Worm (Caenorhabditis elegans): Measurements from ENCODE around the gene ser-6.

Gene ser-6

DNA sequence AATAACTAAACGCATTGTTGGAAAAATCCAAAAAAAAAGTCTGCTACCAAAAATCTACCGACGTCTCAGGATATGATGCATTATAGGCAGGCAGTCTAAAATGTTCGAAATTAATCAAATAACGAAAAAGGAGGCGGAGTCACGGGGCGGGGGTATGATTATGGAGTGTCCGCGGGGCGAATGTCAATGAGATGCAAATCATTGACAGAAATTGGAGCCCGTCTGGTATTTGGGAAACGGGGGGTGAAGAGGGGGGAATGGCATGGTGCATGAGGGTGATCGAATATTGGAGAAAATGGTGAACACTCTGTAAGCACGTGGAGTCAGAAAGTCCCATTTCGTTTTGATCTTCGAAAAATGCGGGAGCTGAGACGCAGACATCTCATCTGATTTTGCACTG lies 18.5 kb downstream of the ser-6 start, which contains the start of gene lad-2:
TSS of gene lad-2 (minus strand) at position 101 of the 400 bp plus-strand sequence.
- TF ChIP-seq xbp-1 (tag; optimal IDR thresholded peaks at IDR 0.05) (no peak), hlh-17 (GFP tag; optimal IDR thresholded peaks at IDR 0.05; ENCODE audit: borderline replicate concordance) (no peak), F16B12.6 (tag; optimal IDR thresholded peaks at IDR 0.05) (no peak), ama-1 (optimal IDR thresholded peaks at IDR 0.05) (no peak), mep-1 (tag; optimal IDR thresholded peaks at IDR 0.05) (no peak), hpl-2 (GFP tag; optimal IDR thresholded peaks at IDR 0.05) (no peak), alr-1 (tag; optimal IDR thresholded peaks at IDR 0.05; ENCODE audit: borderline replicate concordance) (no peak), unc-30 (tag; optimal IDR thresholded peaks at IDR 0.05) (no peak), jun-1 (tag; optimal IDR thresholded peaks at IDR 0.05) (no peak), pag-3 (tag; optimal IDR thresholded peaks at IDR 0.05; ENCODE audit: borderline replicate concordance, insufficient read depth) (no peak), unc-130 (tag; optimal IDR thresholded peaks at IDR 0.05) (no peak), ceh-90 (tag; optimal IDR thresholded peaks at IDR 0.05) (no peak), sup-37 (GFP tag; optimal IDR thresholded peaks at IDR 0.05) (no peak), lir-3 (tag; optimal IDR thresholded peaks at IDR 0.05; ENCODE audit: poor library complexity) (no peak)

DNA sequence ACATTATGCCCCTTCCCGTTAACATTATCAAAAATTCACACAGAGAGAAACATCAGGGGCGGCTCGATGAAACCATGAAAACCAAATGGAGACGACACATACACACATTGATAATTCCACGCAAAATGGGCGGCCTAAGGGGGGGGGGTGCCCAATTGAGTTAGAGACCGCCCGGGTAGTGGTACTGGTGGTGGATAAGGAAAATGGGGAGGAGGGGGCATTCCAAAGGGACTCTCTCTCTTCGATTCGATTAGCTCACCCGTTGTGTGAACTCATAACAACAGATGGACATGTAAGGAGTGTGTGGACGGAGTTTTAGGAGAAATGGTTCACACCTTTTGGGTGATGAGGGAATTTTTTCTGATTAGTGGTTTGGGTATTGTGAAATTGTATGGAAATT lies 22.5 kb downstream of the ser-6 start:
- TF ChIP-seq lin-14 (GFP tag; optimal IDR thresholded peaks at IDR 0.05), result peak; percentile 61
- no peak for TF ChIP-seq snu-23 (GFP tag; optimal IDR thresholded peaks at IDR 0.05)
- no peak for TF ChIP-seq fkh-10 (GFP tag; optimal IDR thresholded peaks at IDR 0.05)
- TF ChIP-seq swsn-7 (tag; optimal IDR thresholded peaks at IDR 0.05), result no peak
- TF ChIP-seq ces-1 (GFP tag; optimal IDR thresholded peaks at IDR 0.05), result peak; percentile 24

DNA sequence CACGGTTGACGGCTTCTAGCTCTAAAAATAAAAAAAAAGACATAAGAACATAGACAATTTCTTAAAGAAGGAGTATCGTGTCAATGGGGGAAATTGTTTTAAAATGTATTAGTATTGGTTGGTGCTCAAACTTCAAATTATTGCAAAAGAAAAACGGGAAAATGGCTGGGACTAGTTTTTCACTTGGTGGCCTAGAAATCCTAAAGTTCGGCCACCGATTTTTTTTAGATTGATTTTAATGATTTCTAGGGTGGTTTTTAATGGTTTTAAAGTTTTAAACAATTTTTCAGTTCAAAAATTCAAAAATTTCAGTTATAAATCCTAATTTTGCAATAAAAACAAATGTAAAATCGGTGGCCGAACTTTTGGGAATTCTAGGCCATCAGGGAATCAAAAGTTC lies 26.8 kb downstream of the ser-6 start:
- no peak for TF ChIP-seq C16A3.4 (tag; optimal IDR thresholded peaks at IDR 0.05)
- TF ChIP-seq irx-1 (tag; optimal IDR thresholded peaks at IDR 0.05), result peak; percentile 18
- TF ChIP-seq C34B4.2 (tag; optimal IDR thresholded peaks at IDR 0.05), result no peak
- no peak for TF ChIP-seq efl-1 (optimal IDR thresholded peaks at IDR 0.05)
- peak in 1 of 2 experiments; percentile 85 for TF ChIP-seq efl-1 (GFP tag; optimal IDR thresholded peaks at IDR 0.05 in 1 of 2)

DNA sequence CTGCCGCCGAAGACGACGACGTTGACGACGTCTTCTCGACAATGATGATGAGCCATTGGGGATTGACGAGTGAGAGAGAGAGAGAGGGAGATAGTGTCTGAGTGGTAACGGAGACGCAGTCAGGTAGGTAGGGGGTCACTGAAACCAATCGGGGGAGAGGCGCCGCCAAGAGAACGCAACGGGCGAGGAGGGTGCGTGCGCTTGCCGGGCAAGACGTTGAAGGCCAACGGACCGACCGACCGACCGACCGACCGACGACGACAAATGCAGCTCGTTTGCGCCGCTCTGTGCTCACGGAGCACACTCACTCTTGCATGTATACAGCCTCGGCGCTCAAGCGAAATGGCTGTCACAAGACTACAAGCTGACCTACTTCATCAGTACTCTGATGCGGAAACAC lies 30.6 kb downstream of the ser-6 start:
- TF ChIP-seq unc-62 (GFP tag; optimal IDR thresholded peaks at IDR 0.05) (no peak), swsn-7 (tag; optimal IDR thresholded peaks at IDR 0.05) (peak; percentile 36), irx-1 (tag; optimal IDR thresholded peaks at IDR 0.05) (no peak), ztf-11 (tag; optimal IDR thresholded peaks at IDR 0.05) (peak in 1 of 2 experiments; percentile 32), elt-2 (tag; optimal IDR thresholded peaks at IDR 0.05) (no peak), fkh-10 (GFP tag; optimal IDR thresholded peaks at IDR 0.05) (no peak), hlh-4 (tag; optimal IDR thresholded peaks at IDR 0.05) (no peak), dpl-1 (GFP tag; optimal IDR thresholded peaks at IDR 0.05) (no peak), mab-9 (GFP tag; IDR thresholded peaks at IDR 0.05) (0 out of 2 replicates have a peak, but pooled peaks have one; percentile 32), nhr-47 (tag; optimal IDR thresholded peaks at IDR 0.05) (peak; percentile 65), C34B4.2 (tag; optimal IDR thresholded peaks at IDR 0.05) (no peak), ceh-8 (GFP tag; optimal IDR thresholded peaks at IDR 0.05) (peak; percentile 56), fkh-8 (tag; optimal IDR thresholded peaks at IDR 0.05) (peak; percentile 82), rnt-1 (tag; optimal IDR thresholded peaks at IDR 0.05) (peak; percentile 18), ets-5 (GFP tag; IDR thresholded peaks at IDR 0.05) (no peak), lin-15B (tag; optimal IDR thresholded peaks at IDR 0.05) (no peak), ces-1 (GFP tag; optimal IDR thresholded peaks at IDR 0.05) (no peak), ceh-88 (GFP tag; IDR thresholded peaks at IDR 0.05) (no peak), snu-23 (GFP tag; optimal IDR thresholded peaks at IDR 0.05) (peak; percentile 32), C04F5.9 (tag; optimal IDR thresholded peaks at IDR 0.05) (no peak), grh-1 (GFP tag; IDR thresholded peaks at IDR 0.05) (no peak), pax-3 (tag; optimal IDR thresholded peaks at IDR 0.05) (peak; percentile 49), skn-1 (tag; optimal IDR thresholded peaks at IDR 0.05) (peak; percentile 39), lin-13 (GFP tag; optimal IDR thresholded peaks at IDR 0.05) (no peak), mef-2 (tag; optimal IDR thresholded peaks at IDR 0.05) (no peak), efl-1 (optimal IDR thresholded peaks at IDR 0.05) (no peak), efl-1 (GFP tag; optimal IDR thresholded peaks at IDR 0.05 in 1 of 2) (peak in 1 of 2 experiments; percentile 88), Y116A8C.19 (tag; optimal IDR thresholded peaks at IDR 0.05; ENCODE audit: borderline replicate concordance) (no peak), lir-3 (tag; optimal IDR thresholded peaks at IDR 0.05; ENCODE audit: poor library complexity) (no peak), sox-4 (tag; optimal IDR thresholded peaks at IDR 0.05) (no peak), ceh-90 (tag; optimal IDR thresholded peaks at IDR 0.05) (no peak), nhr-237 (tag; optimal IDR thresholded peaks at IDR 0.05) (no peak), snpc-4 (tag; optimal IDR thresholded peaks at IDR 0.05) (no peak)
